Fruit fly (Drosophila melanogaster): ENCODE results near the gene Cp18.

DNA sequence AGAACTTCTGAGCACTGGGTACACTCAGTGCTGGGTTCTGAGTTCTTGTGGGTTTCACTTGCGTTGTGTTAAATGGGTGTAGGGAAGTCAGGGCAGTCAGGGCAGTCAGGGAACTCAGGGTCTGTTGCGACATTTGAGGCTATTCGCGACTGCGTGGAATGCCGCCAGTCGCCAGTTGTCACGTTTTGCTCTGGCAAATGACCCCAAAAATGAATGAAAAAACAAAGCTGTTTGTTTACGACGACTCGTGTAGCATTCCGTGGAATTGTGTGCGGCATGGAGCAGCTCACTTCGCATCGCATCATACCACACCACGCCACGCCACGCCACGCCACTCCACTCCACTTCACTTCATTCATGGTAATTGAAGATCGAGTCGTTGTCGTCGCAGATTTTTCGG lies 45.3 kb upstream of the Cp18 start:
- TF ChIP-seq CG8478 (optimal IDR thresholded peaks at IDR 0.05), result no peak
- no peak for TF ChIP-seq CTCF (optimal IDR thresholded peaks at IDR 0.05)
